Fruit fly (Drosophila melanogaster) whole organism, pupa: Measurements from ENCODE around the gene cype.

Source experiments
- CG10348 ChIP-seq: fragments of 200-800 bp; sonication (Bioruptor generic); IDR thresholded peaks from 2 replicates; pipeline ENCODE4 v1.3.6; 2022; ENCODE audit warnings: missing biosample characterization, missing genetic modification characterization
- CG12605 ChIP-seq: fragments of 200-800 bp; sonication (Bioruptor generic); IDR thresholded peaks from 2 replicates; pipeline ENCODE4 v1.3.6; 2022; ENCODE audit warnings: missing biosample characterization, missing genetic modification characterization
- CG13204 ChIP-seq: fragments of 200-800 bp; sonication (Bioruptor generic); optimal IDR thresholded peaks from 2 replicates; lab custom pipeline; 2018; ENCODE audit warnings: missing biosample characterization, mild to moderate bottlenecking, missing genetic modification characterization, moderate library complexity
- CG14655 ChIP-seq: fragments of 200-800 bp; sonication (Bioruptor generic); optimal IDR thresholded peaks from 3 replicates; lab custom pipeline; 2017; ENCODE audit warnings: mild to moderate bottlenecking, missing biosample characterization, missing genetic modification reagents, missing genetic modification characterization
- CG15710 ChIP-seq: fragments of 200-800 bp; sonication (Bioruptor generic); optimal IDR thresholded peaks from 2 replicates; lab custom pipeline; 2018; ENCODE audit warnings: missing biosample characterization, mild to moderate bottlenecking, missing genetic modification characterization, moderate library complexity
- CG17806 ChIP-seq: fragments of 200-800 bp; sonication (Bioruptor generic); optimal IDR thresholded peaks from 2 replicates; lab custom pipeline; 2018; ENCODE audit warnings: missing biosample characterization, mild to moderate bottlenecking, missing genetic modification characterization, moderate library complexity
- CG32121 ChIP-seq: fragments of 200-800 bp; sonication (Bioruptor generic); IDR thresholded peaks from 2 replicates; pipeline ENCODE4 v1.3.6; 2022; ENCODE audit warnings: missing biosample characterization, missing genetic modification characterization
- CG34367 ChIP-seq: fragments of 200-800 bp; sonication (Bioruptor generic); optimal IDR thresholded peaks from 2 replicates; lab custom pipeline; 2018; ENCODE audit warnings: missing biosample characterization, mild to moderate bottlenecking, missing genetic modification characterization
- CG4496 ChIP-seq: fragments of 200-800 bp; sonication (Bioruptor generic); IDR thresholded peaks from 3 replicates; pipeline ENCODE4 v1.3.6; 2022; ENCODE audit warnings: missing biosample characterization, missing genetic modification characterization
- CG8159 ChIP-seq: fragments of 200-800 bp; sonication (Bioruptor generic); optimal IDR thresholded peaks from 3 replicates; lab custom pipeline; 2018; ENCODE audit warnings: missing biosample characterization, mild to moderate bottlenecking, missing genetic modification characterization, moderate library complexity
- CG8301 ChIP-seq: fragments of 200-800 bp; sonication (Bioruptor generic); optimal IDR thresholded peaks from 2 replicates; lab custom pipeline; 2018; ENCODE audit warnings: missing biosample characterization, mild to moderate bottlenecking, missing genetic modification characterization
- CG9948 ChIP-seq: fragments of 200-800 bp; sonication (Bioruptor generic); optimal IDR thresholded peaks from 2 replicates; lab custom pipeline; 2018; ENCODE audit warnings: missing biosample characterization, mild to moderate bottlenecking, missing genetic modification characterization, moderate library complexity
- EcR ChIP-seq: fragments of 200-800 bp; sonication (Bioruptor generic); optimal IDR thresholded peaks from 3 replicates; lab custom pipeline; 2019; ENCODE audit warnings: missing biosample characterization, missing genetic modification characterization, mild to moderate bottlenecking, moderate library complexity, missing genetic modification reagents
- Ets98B ChIP-seq: fragments of 200-800 bp; sonication (Bioruptor generic); IDR thresholded peaks from 2 replicates; pipeline ENCODE4 v1.3.6; 2022; ENCODE audit warnings: missing biosample characterization, missing genetic modification characterization
- Pif1A ChIP-seq: fragments of 200-800 bp; sonication (Bioruptor generic); optimal IDR thresholded peaks from 3 replicates; lab custom pipeline; 2016; ENCODE audit warnings: missing biosample characterization, missing genetic modification characterization
- Pif1B ChIP-seq: fragments of 200-800 bp; sonication (Bioruptor generic); optimal IDR thresholded peaks from 3 replicates; lab custom pipeline; 2016; ENCODE audit warnings: missing biosample characterization, missing genetic modification characterization
- Snoo ChIP-seq: fragments of 200-800 bp; sonication (Bioruptor generic); optimal IDR thresholded peaks from 3 replicates; lab custom pipeline; 2017; ENCODE audit warnings: missing biosample characterization, mild to moderate bottlenecking, missing genetic modification characterization, inconsistent platforms
- fd96Ca ChIP-seq: fragments of 200-800 bp; sonication (Bioruptor generic); IDR thresholded peaks from 3 replicates; pipeline ENCODE4 v1.3.6; 2022; ENCODE audit warnings: missing biosample characterization, missing genetic modification characterization
- gl ChIP-seq: fragments of 200-800 bp; sonication (Bioruptor generic); optimal IDR thresholded peaks from 2 replicates; lab custom pipeline; 2018; ENCODE audit warnings: missing biosample characterization, mild to moderate bottlenecking, missing genetic modification characterization
- rn ChIP-seq: fragments of 200-800 bp; sonication (Bioruptor generic); IDR thresholded peaks from 2 replicates; pipeline ENCODE4 v1.3.6; 2022; ENCODE audit warnings: missing biosample characterization, missing genetic modification characterization

cype gene

dm6 chr2L:5374216-5374615 lies 47.2 kb downstream of the cype start:
- peak; percentile 60 for TF ChIP-seq CG8159 (tag; lab: Kevin White, UChicago)
- TF ChIP-seq gl = no peak
- peak; percentile 33 for TF ChIP-seq CG15710 (tag; lab: Kevin White, UChicago)
- peak; percentile 9 for TF ChIP-seq CG34367 (tag; lab: Kevin White, UChicago)
- no peak for TF ChIP-seq CG8301 (tag; lab: Kevin White, UChicago)
- no peak for TF ChIP-seq CG10348
- TF ChIP-seq fd96Ca (GFP tag; lab: Robert Waterston, UW) = no peak
- peak; percentile 65 for TF ChIP-seq CG14655 (GFP tag; lab: Kevin White, UChicago)
- TF ChIP-seq EcR (GFP tag; lab: Kevin White, UChicago) = no peak
- TF ChIP-seq CG17806 (tag; lab: Kevin White, UChicago) = peak; percentile 41
- peak; percentile 18 for TF ChIP-seq Pif1B (GFP tag; lab: Kevin White, UChicago)
- peak; percentile 39 for TF ChIP-seq CG9948 (tag; lab: Kevin White, UChicago)
- TF ChIP-seq CG32121 (GFP tag; lab: Robert Waterston, UW) = no peak
- TF ChIP-seq Snoo (tag; lab: Kevin White, UChicago) = no peak
- no peak for TF ChIP-seq Pif1A

- TF ChIP-seq CG9948 (tag; lab: Kevin White, UChicago) = no peak
- TF ChIP-seq Pif1A = no peak
- TF ChIP-seq fd96Ca (GFP tag; lab: Robert Waterston, UW) = no peak
- TF ChIP-seq CG32121 (GFP tag; lab: Robert Waterston, UW) = no peak
- TF ChIP-seq Ets98B (GFP tag; lab: Robert Waterston, UW) = no peak
- no peak for TF ChIP-seq CG4496
- no peak for TF ChIP-seq gl
- no peak for TF ChIP-seq CG8159 (tag; lab: Kevin White, UChicago)
- TF ChIP-seq Pif1B (GFP tag; lab: Kevin White, UChicago) = no peak
- no peak for TF ChIP-seq CG13204
- no peak for TF ChIP-seq CG14655 (GFP tag; lab: Kevin White, UChicago)
- TF ChIP-seq CG15710 (tag; lab: Kevin White, UChicago) = no peak
These were observed 48.0 kb downstream of the cype start for dm6 chr2L:5374989-5375388.

dm6 chr2L:5376442-5376841 lies 49.4 kb downstream of the cype start:
- TF ChIP-seq EcR (GFP tag; lab: Kevin White, UChicago) = no peak
- no peak for TF ChIP-seq Ets98B (GFP tag; lab: Robert Waterston, UW)
- TF ChIP-seq gl = no peak
- no peak for TF ChIP-seq CG12605 (GFP tag; lab: Robert Waterston, UW)
- no peak for TF ChIP-seq Snoo (tag; lab: Kevin White, UChicago)
- no peak for TF ChIP-seq rn
- no peak for TF ChIP-seq fd96Ca (GFP tag; lab: Robert Waterston, UW)
